Worm (Caenorhabditis elegans): ENCODE results near the gene twk-9.

DNA sequence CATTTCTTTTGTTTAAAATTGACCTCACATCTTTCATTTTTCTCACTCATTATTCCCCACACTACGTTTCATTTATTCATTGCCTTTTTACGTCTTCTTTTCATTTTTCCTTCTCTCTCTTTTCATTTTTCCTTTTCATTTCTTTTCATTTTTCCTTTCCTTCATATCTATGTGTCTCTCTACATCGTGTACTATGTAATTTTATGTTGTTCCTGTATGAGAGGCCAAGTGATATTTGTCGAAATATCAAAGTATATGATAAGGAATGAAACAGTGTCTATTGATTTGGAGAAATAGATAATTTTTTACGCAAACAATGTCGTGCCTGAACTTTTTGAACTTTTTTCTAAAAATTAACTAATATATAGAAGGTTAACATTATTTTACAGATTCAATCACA, 23.5 kb downstream of the twk-9 start:
- no peak for TF ChIP-seq tab-1 (GFP tag; IDR thresholded peaks at IDR 0.05)
- no peak for TF ChIP-seq ztf-29 (GFP tag; IDR thresholded peaks at IDR 0.05)
- no peak for TF ChIP-seq T22C8.4 (GFP tag; IDR thresholded peaks at IDR 0.05)
- no peak for TF ChIP-seq flt-1 (GFP tag; IDR thresholded peaks at IDR 0.05)
- TF ChIP-seq med-1 (GFP tag; optimal IDR thresholded peaks at IDR 0.05; ENCODE audit: insufficient read depth), result no peak
- TF ChIP-seq ref-1 (GFP tag; conservative IDR thresholded peaks at IDR 0.05), result no peak
- TF ChIP-seq klf-2 (GFP tag; conservative IDR thresholded peaks at IDR 0.05), result no peak
- TF ChIP-seq cog-1 (tag; optimal IDR thresholded peaks at IDR 0.05), result no peak

Data from whole organism, midembryonic.